Worm (Caenorhabditis elegans) whole organism, young adult: Measurements from ENCODE around the gene F36H1.3.

Source experiments
- ceh-58 ChIP-seq: fragments of 200-800 bp; sonication (Bioruptor generic); IDR thresholded peaks from 2 replicates; pipeline ENCODE4 v1.3.6; 2022; ENCODE audit warnings: missing genetic modification characterization, missing compliant biosample characterization
- madf-10 ChIP-seq: sonication (generic microtip); optimal IDR thresholded peaks from 2 replicates; lab custom pipeline; 2016; ENCODE audit warnings: mild to moderate bottlenecking, missing genetic modification characterization, missing compliant biosample characterization
- nhr-80 ChIP-seq: sonication (generic microtip); optimal IDR thresholded peaks from 2 replicates; lab custom pipeline; 2016; ENCODE audit warnings: missing genetic modification characterization, missing compliant biosample characterization
- pha-4 ChIP-seq: fragments of 150-350 bp; sonication (generic microtip); optimal IDR thresholded peaks from 2 replicates; lab custom pipeline; 2014; ENCODE audit warnings: missing biosample characterization, missing genetic modification reagents, missing genetic modification characterization

ce11 chrIV:11030893-11031292, 19.0 kb upstream of the F36H1.3 start, which contains the start of gene hrg-4:
- TF ChIP-seq madf-10 (no peak), ceh-58 (GFP tag; lab: Robert Waterston, UW) (no peak), pha-4 (no peak), nhr-80 (no peak)
